Fruit fly (Drosophila melanogaster) whole organism: Measurements from ENCODE around the gene Gr22b.

Source experiments
- CG8478 ChIP-seq: fragments of >200 bp; optimal IDR thresholded peaks from 2 replicates; lab custom pipeline; 2018; ENCODE audit warnings: inconsistent platforms
- Dll ChIP-seq: fragments of >200 bp; optimal IDR thresholded peaks from 2 replicates; lab custom pipeline; 2017
- EcR ChIP-seq, 2 experiments: fragments of >200 bp; optimal IDR thresholded peaks; 2 replicates each; lab custom pipeline; 2017; ENCODE audit warnings: missing biosample characterization in 2 of 2, missing genetic modification characterization in 2 of 2, missing genetic modification reagents in 2 of 2
- pan ChIP-seq: fragments of >200 bp; optimal IDR thresholded peaks from 2 replicates; lab custom pipeline; 2017
- psq ChIP-seq: fragments of >200 bp; optimal IDR thresholded peaks from 2 replicates; lab custom pipeline; 2017

dm6 chr2L:1832465-1832864 lies 39.4 kb upstream of the Gr22b start, which contains the start of gene c-cup:
- TF ChIP-seq Dll (lab: Kevin White, UChicago) (no peak), psq (no peak), EcR (GFP tag; optimal IDR thresholded peaks at IDR 0.05; lab: Kevin White, UChicago) (no peak), CG8478 (lab: Kevin White, UChicago) (no peak), pan (lab: Kevin White, UChicago) (no peak)
